Worm (Caenorhabditis elegans) whole organism, early embryonic: ENCODE results near the gene sysm-1.

Source experiments
- B0310.2 ChIP-seq: sonication (generic microtip); optimal IDR thresholded peaks from 2 replicates; lab custom pipeline; 2016; ENCODE audit warnings: mild to moderate bottlenecking, missing genetic modification characterization, missing compliant biosample characterization
- F13C5.2 ChIP-seq: sonication (generic microtip); optimal IDR thresholded peaks from 2 replicates; lab custom pipeline; 2017; ENCODE audit warnings: mild to moderate bottlenecking, missing genetic modification characterization, inconsistent platforms, missing compliant biosample characterization
- aly-1 ChIP-seq: sonication (generic microtip); optimal IDR thresholded peaks from 2 replicates; lab custom pipeline; 2016; ENCODE audit warnings: missing genetic modification characterization, missing compliant biosample characterization
- ama-1 ChIP-seq: fragments of 150-350 bp; optimal IDR thresholded peaks from 2 replicates; lab custom pipeline; 2014
- ceh-13 ChIP-seq: fragments of 200-800 bp; sonication (Bioruptor generic); optimal IDR thresholded peaks from 2 replicates; lab custom pipeline; 2018; ENCODE audit warnings: mild to moderate bottlenecking, missing genetic modification characterization, missing compliant biosample characterization
- ceh-36 ChIP-seq: sonication (generic microtip); optimal IDR thresholded peaks from 2 replicates; lab custom pipeline; 2016; ENCODE audit warnings: missing genetic modification characterization, inconsistent platforms, missing compliant biosample characterization
- ets-7 ChIP-seq: sonication (generic microtip); optimal IDR thresholded peaks from 2 replicates; lab custom pipeline; 2016; ENCODE audit warnings: missing genotype, missing genetic modification characterization, missing compliant biosample characterization
- flt-1 ChIP-seq: fragments of 200-800 bp; sonication (Bioruptor generic); IDR thresholded peaks from 2 replicates; pipeline ENCODE4 v1.3.6; 2022; ENCODE audit warnings: missing genetic modification characterization, missing compliant biosample characterization
- hmbx-1 ChIP-seq: sonication (generic microtip); optimal IDR thresholded peaks from 2 replicates; lab custom pipeline; 2016; ENCODE audit warnings: mild to moderate bottlenecking, missing genetic modification characterization, missing compliant biosample characterization
- hmg-4 ChIP-seq: fragments of 200-800 bp; sonication (Bioruptor generic); optimal IDR thresholded peaks from 2 replicates; lab custom pipeline; 2018; ENCODE audit warnings: mild to moderate bottlenecking, missing genetic modification characterization, missing compliant biosample characterization
- hnd-1 ChIP-seq: sonication (generic microtip); optimal IDR thresholded peaks from 2 replicates; lab custom pipeline; 2016; ENCODE audit warnings: missing genetic modification characterization, missing compliant biosample characterization
- pes-1 ChIP-seq: fragments of 200-800 bp; sonication (Bioruptor generic); IDR thresholded peaks from 2 replicates; pipeline ENCODE4 v1.3.6; 2022; ENCODE audit warnings: missing genetic modification reagents, missing genetic modification characterization, missing compliant biosample characterization
- scrt-1 ChIP-seq: fragments of 200-800 bp; sonication (Bioruptor generic); IDR thresholded peaks from 2 replicates; pipeline ENCODE4 v1.3.6; 2022; ENCODE audit warnings: missing genetic modification characterization, missing compliant biosample characterization
- sea-1 ChIP-seq: fragments of 200-800 bp; sonication (Bioruptor generic); conservative IDR thresholded peaks from 2 replicates; pipeline ENCODE4 v1.3.6; 2022; ENCODE audit warnings: missing genetic modification characterization, missing compliant biosample characterization
- tbx-11 ChIP-seq: fragments of 200-800 bp; sonication (Bioruptor generic); IDR thresholded peaks from 2 replicates; pipeline ENCODE4 v1.3.6; 2022; ENCODE audit warnings: missing genetic modification characterization, missing compliant biosample characterization
- tbx-37 ChIP-seq: fragments of 200-800 bp; sonication (Bioruptor generic); conservative IDR thresholded peaks from 2 replicates; pipeline ENCODE4 v1.3.6; 2022; ENCODE audit warnings: missing genetic modification reagents, missing genetic modification characterization, missing compliant biosample characterization
- tra-4 ChIP-seq: sonication (generic microtip); optimal IDR thresholded peaks from 2 replicates; lab custom pipeline; 2017; ENCODE audit warnings: missing genetic modification characterization, missing compliant biosample characterization

sysm-1 gene

ce11 chrII:9083093-9083492, at the start of gene sysm-1:
TSS of gene sysm-1 (minus strand) at chrII:9083193.
- TF ChIP-seq hmbx-1 (tag; lab: Kevin White, UChicago) (no peak), ceh-13 (GFP tag; lab: Kevin White, UChicago) (no peak), aly-1 (tag; lab: Kevin White, UChicago) (no peak), ets-7 (no peak), tbx-37 (GFP tag; lab: Robert Waterston, UW) (no peak)

- TF ChIP-seq ceh-36 (tag; lab: Kevin White, UChicago) (no peak), tbx-11 (GFP tag; lab: Robert Waterston, UW) (no peak), scrt-1 (GFP tag; lab: Robert Waterston, UW) (no peak), hmbx-1 (tag; lab: Kevin White, UChicago) (no peak), tra-4 (tag; lab: Kevin White, UChicago) (no peak), tbx-37 (GFP tag; lab: Robert Waterston, UW) (no peak), hmg-4 (no peak), F13C5.2 (no peak), ama-1 (lab: Kevin White, UChicago) (no peak), flt-1 (GFP tag; lab: Robert Waterston, UW) (no peak), aly-1 (tag; lab: Kevin White, UChicago) (no peak), pes-1 (GFP tag; lab: Robert Waterston, UW) (no peak), ets-7 (no peak), ceh-13 (GFP tag; lab: Kevin White, UChicago) (no peak), B0310.2 (no peak)
Observed at ce11 chrII:9132338-9132737, 49.3 kb upstream of the sysm-1 start.

ce11 chrII:9131363-9131762, 48.4 kb upstream of the sysm-1 start, which contains the start of gene C16D2.1:
TSS of gene C16D2.1 (plus strand) at chrII:9131663.
- TF ChIP-seq ceh-36 (tag; lab: Kevin White, UChicago) (no peak), hnd-1 (tag; lab: Kevin White, UChicago) (no peak), tbx-37 (GFP tag; lab: Robert Waterston, UW) (no peak), scrt-1 (GFP tag; lab: Robert Waterston, UW) (no peak), ets-7 (no peak), sea-1 (GFP tag; lab: Robert Waterston, UW) (no peak), tbx-11 (GFP tag; lab: Robert Waterston, UW) (no peak), F13C5.2 (no peak), ceh-13 (GFP tag; lab: Kevin White, UChicago) (no peak), pes-1 (GFP tag; lab: Robert Waterston, UW) (no peak), hmg-4 (no peak), B0310.2 (no peak), tra-4 (tag; lab: Kevin White, UChicago) (no peak), aly-1 (tag; lab: Kevin White, UChicago) (no peak), hmbx-1 (tag; lab: Kevin White, UChicago) (no peak), ama-1 (lab: Kevin White, UChicago) (no peak), flt-1 (GFP tag; lab: Robert Waterston, UW) (no peak)

- TF ChIP-seq aly-1 (tag; lab: Kevin White, UChicago) (no peak), ceh-36 (tag; lab: Kevin White, UChicago) (peak; percentile 19)
Observed at ce11 chrII:9130339-9130738, 47.3 kb upstream of the sysm-1 start.

- no peak for TF ChIP-seq flt-1 (GFP tag; lab: Robert Waterston, UW)
Observed at ce11 chrII:9128132-9128531, 45.1 kb upstream of the sysm-1 start.

ce11 chrII:9127379-9127778, 44.4 kb upstream of the sysm-1 start:
- no peak for TF ChIP-seq ceh-13 (GFP tag; lab: Kevin White, UChicago)
- no peak for TF ChIP-seq B0310.2
- no peak for TF ChIP-seq ama-1 (lab: Kevin White, UChicago)
- no peak for TF ChIP-seq tbx-11 (GFP tag; lab: Robert Waterston, UW)
- no peak for TF ChIP-seq F13C5.2

ce11 chrII:9126965-9127364, 44.0 kb upstream of the sysm-1 start:
- TF ChIP-seq sea-1 (GFP tag; lab: Robert Waterston, UW), result no peak
- TF ChIP-seq tra-4 (tag; lab: Kevin White, UChicago), result no peak
- TF ChIP-seq ama-1 (lab: Kevin White, UChicago), result no peak
- no peak for TF ChIP-seq tbx-11 (GFP tag; lab: Robert Waterston, UW)
- no peak for TF ChIP-seq ceh-36 (tag; lab: Kevin White, UChicago)
- TF ChIP-seq hmg-4, result no peak
- TF ChIP-seq B0310.2, result no peak
- no peak for TF ChIP-seq flt-1 (GFP tag; lab: Robert Waterston, UW)
- TF ChIP-seq scrt-1 (GFP tag; lab: Robert Waterston, UW), result no peak
- no peak for TF ChIP-seq hnd-1 (tag; lab: Kevin White, UChicago)
- no peak for TF ChIP-seq aly-1 (tag; lab: Kevin White, UChicago)
- TF ChIP-seq ets-7, result no peak
- TF ChIP-seq tbx-37 (GFP tag; lab: Robert Waterston, UW), result no peak
- no peak for TF ChIP-seq F13C5.2
- no peak for TF ChIP-seq hmbx-1 (tag; lab: Kevin White, UChicago)
- TF ChIP-seq pes-1 (GFP tag; lab: Robert Waterston, UW), result no peak

- TF ChIP-seq pes-1 (GFP tag; lab: Robert Waterston, UW), result no peak
Observed at ce11 chrII:9125007-9125406, 42.0 kb upstream of the sysm-1 start.

- TF ChIP-seq hmbx-1 (tag; lab: Kevin White, UChicago) (no peak), hmg-4 (no peak), aly-1 (tag; lab: Kevin White, UChicago) (no peak), ama-1 (lab: Kevin White, UChicago) (no peak), tra-4 (tag; lab: Kevin White, UChicago) (no peak), scrt-1 (GFP tag; lab: Robert Waterston, UW) (no peak), ceh-36 (tag; lab: Kevin White, UChicago) (no peak), tbx-11 (GFP tag; lab: Robert Waterston, UW) (no peak), ets-7 (no peak), ceh-13 (GFP tag; lab: Kevin White, UChicago) (no peak), F13C5.2 (no peak), B0310.2 (no peak), flt-1 (GFP tag; lab: Robert Waterston, UW) (no peak), pes-1 (GFP tag; lab: Robert Waterston, UW) (no peak), sea-1 (GFP tag; lab: Robert Waterston, UW) (no peak), tbx-37 (GFP tag; lab: Robert Waterston, UW) (no peak), hnd-1 (tag; lab: Kevin White, UChicago) (no peak)
Observed at ce11 chrII:9124353-9124752, 41.4 kb upstream of the sysm-1 start.
